Fruit fly (Drosophila melanogaster) whole organism, embryonic: Measurements from ENCODE around the gene CG5973.

Experiments
- BtbVII ChIP-seq: fragments of 200-800 bp; sonication (Bioruptor generic); optimal IDR thresholded peaks from 3 replicates; lab custom pipeline; 2017; ENCODE audit warnings: missing biosample characterization, mild to moderate bottlenecking, missing genetic modification characterization
- CG10209 ChIP-seq: fragments of 200-800 bp; sonication (Bioruptor generic); optimal IDR thresholded peaks from 3 replicates; lab custom pipeline; 2017; ENCODE audit warnings: missing biosample characterization, mild to moderate bottlenecking, missing genetic modification characterization, missing genetic modification reagents
- CG10979 ChIP-seq: fragments of 200-800 bp; sonication (Bioruptor generic); optimal IDR thresholded peaks from 2 replicates; lab custom pipeline; 2018; ENCODE audit warnings: missing biosample characterization, mild to moderate bottlenecking, missing genetic modification characterization, moderate library complexity
- CG11093 ChIP-seq: fragments of 200-800 bp; sonication (Bioruptor generic); IDR thresholded peaks from 3 replicates; pipeline ENCODE4 v1.3.6; 2022; ENCODE audit warnings: missing biosample characterization, missing genetic modification characterization
- CG11560 ChIP-seq: fragments of 200-800 bp; sonication (Bioruptor generic); IDR thresholded peaks from 3 replicates; pipeline ENCODE4 v1.3.6; 2022; ENCODE audit warnings: missing biosample characterization, missing genetic modification characterization
- CG14965 ChIP-seq: fragments of 200-800 bp; sonication (Bioruptor generic); optimal IDR thresholded peaks from 2 replicates; lab custom pipeline; 2016; ENCODE audit warnings: missing biosample characterization, missing genetic modification characterization, borderline replicate concordance
- CG16815 ChIP-seq: fragments of 200-800 bp; sonication (Bioruptor generic); optimal IDR thresholded peaks from 3 replicates; lab custom pipeline; 2017; ENCODE audit warnings: missing biosample characterization, mild to moderate bottlenecking, missing genetic modification characterization
- CG17328 ChIP-seq: fragments of 200-800 bp; sonication (Bioruptor generic); IDR thresholded peaks from 2 replicates; pipeline ENCODE4 v1.3.6; 2022; ENCODE audit warnings: missing biosample characterization, missing genetic modification characterization
- CG17568 ChIP-seq: fragments of 200-800 bp; sonication (Bioruptor generic); optimal IDR thresholded peaks from 2 replicates; lab custom pipeline; 2018; ENCODE audit warnings: missing biosample characterization, mild to moderate bottlenecking, missing genetic modification characterization, moderate library complexity
- CG17802 ChIP-seq: fragments of 200-800 bp; sonication (Bioruptor generic); optimal IDR thresholded peaks from 2 replicates; lab custom pipeline; 2018; ENCODE audit warnings: missing biosample characterization, mild to moderate bottlenecking, missing genetic modification characterization, moderate library complexity
- CG17829 ChIP-seq: fragments of 200-800 bp; optimal IDR thresholded peaks from 2 replicates; lab custom pipeline; 2019; ENCODE audit warnings: missing biosample characterization, mild to moderate bottlenecking, missing genetic modification characterization, moderate library complexity
- CG18476 ChIP-seq: fragments of 200-800 bp; sonication (Bioruptor generic); optimal IDR thresholded peaks from 2 replicates; lab custom pipeline; 2016; ENCODE audit warnings: missing biosample characterization, mild to moderate bottlenecking, missing genetic modification characterization
- CG2116 ChIP-seq: fragments of 200-800 bp; sonication (Bioruptor generic); optimal IDR thresholded peaks from 3 replicates; lab custom pipeline; 2018; ENCODE audit warnings: missing biosample characterization, mild to moderate bottlenecking, missing genetic modification characterization
- CG31388 ChIP-seq: fragments of 200-800 bp; sonication (Bioruptor generic); optimal IDR thresholded peaks from 2 replicates; lab custom pipeline; 2016; ENCODE audit warnings: missing biosample characterization, missing genetic modification characterization
- CG3995 ChIP-seq: fragments of 200-800 bp; sonication (Bioruptor generic); optimal IDR thresholded peaks from 3 replicates; lab custom pipeline; 2016; ENCODE audit warnings: missing biosample characterization, missing genetic modification characterization
- CG4707 ChIP-seq: fragments of 200-800 bp; sonication (Bioruptor generic); optimal IDR thresholded peaks from 2 replicates; lab custom pipeline; 2018; ENCODE audit warnings: missing biosample characterization, mild to moderate bottlenecking, missing genetic modification characterization, moderate library complexity
- CG7271 ChIP-seq: fragments of 200-800 bp; sonication (Bioruptor generic); optimal IDR thresholded peaks from 2 replicates; lab custom pipeline; 2018; ENCODE audit warnings: missing biosample characterization, mild to moderate bottlenecking, missing genetic modification characterization, moderate library complexity
- CG7987 ChIP-seq: fragments of 200-800 bp; sonication (Bioruptor generic); optimal IDR thresholded peaks from 2 replicates; lab custom pipeline; 2018; ENCODE audit warnings: missing biosample characterization, mild to moderate bottlenecking, missing genetic modification characterization, moderate library complexity
- CG8089 ChIP-seq: fragments of 200-800 bp; sonication (Bioruptor generic); optimal IDR thresholded peaks from 3 replicates; lab custom pipeline; 2016; ENCODE audit warnings: missing biosample characterization, missing genetic modification characterization
- CG8924 ChIP-seq: fragments of 200-800 bp; optimal IDR thresholded peaks from 3 replicates; lab custom pipeline; 2019; ENCODE audit warnings: missing biosample characterization, mild to moderate bottlenecking, missing genetic modification characterization, moderate library complexity
- CG9817 ChIP-seq: fragments of 200-800 bp; sonication (Bioruptor generic); optimal IDR thresholded peaks from 2 replicates; lab custom pipeline; 2018; ENCODE audit warnings: missing biosample characterization, mild to moderate bottlenecking, missing genetic modification characterization, moderate library complexity
- Dll ChIP-seq: fragments of 200-800 bp; sonication (Bioruptor generic); IDR thresholded peaks from 4 replicates; pipeline ENCODE4 v1.3.6; 2022; ENCODE audit warnings: missing biosample characterization, missing genetic modification characterization; ENCODE audit not compliant: partially characterized antibody
- Ets65A ChIP-seq: fragments of 200-800 bp; sonication (Bioruptor generic); peaks from one replicate; lab custom pipeline; 2016; ENCODE audit warnings: missing biosample characterization, missing genetic modification characterization
- MESR4 ChIP-seq: fragments of 200-800 bp; sonication (Bioruptor generic); optimal IDR thresholded peaks from 2 replicates; lab custom pipeline; 2018; ENCODE audit warnings: missing biosample characterization, mild to moderate bottlenecking, missing genetic modification characterization, moderate library complexity
- Max ChIP-seq: fragments of 200-800 bp; sonication (Bioruptor generic); optimal IDR thresholded peaks from 2 replicates; lab custom pipeline; 2016; ENCODE audit warnings: missing biosample characterization, mild to moderate bottlenecking, missing genetic modification characterization
- Neu2 ChIP-seq: fragments of 200-800 bp; sonication (Bioruptor generic); optimal IDR thresholded peaks from 3 replicates; lab custom pipeline; 2016; ENCODE audit warnings: missing biosample characterization, missing genetic modification characterization, borderline replicate concordance
- Scr ChIP-seq: fragments of 200-800 bp; sonication (Bioruptor generic); IDR thresholded peaks from 2 replicates; pipeline ENCODE4 v1.3.6; 2022; ENCODE audit warnings: missing biosample characterization, missing genetic modification characterization; ENCODE audit not compliant: partially characterized antibody
- Sox100B ChIP-seq: fragments of 200-800 bp; sonication (Bioruptor generic); optimal IDR thresholded peaks from 3 replicates; lab custom pipeline; 2018; ENCODE audit warnings: missing biosample characterization, mild to moderate bottlenecking, missing genetic modification characterization
- corto ChIP-seq: fragments of 200-800 bp; sonication (Bioruptor generic); optimal IDR thresholded peaks from 2 replicates; lab custom pipeline; 2016; ENCODE audit warnings: missing biosample characterization, mild to moderate bottlenecking, missing genetic modification characterization, moderate library complexity
- croc ChIP-seq: fragments of 200-800 bp; sonication (Bioruptor generic); conservative IDR thresholded peaks from 3 replicates; pipeline ENCODE4 v1.3.6; 2022; ENCODE audit warnings: missing biosample characterization, missing genetic modification characterization
- crp ChIP-seq, 2 experiments: fragments of 200-800 bp; sonication (Bioruptor generic); optimal IDR thresholded peaks; 2 replicates in 1 of 2; 3 replicates in 1 of 2; lab custom pipeline; 2017; ENCODE audit warnings: missing biosample characterization in 2 of 2, missing genetic modification characterization in 2 of 2, mild to moderate bottlenecking in 1 of 2, moderate library complexity in 1 of 2
- dan ChIP-seq: fragments of 200-800 bp; sonication (Bioruptor generic); IDR thresholded peaks from 2 replicates; pipeline ENCODE4 v1.3.6; 2022; ENCODE audit warnings: missing biosample characterization, missing genetic modification characterization
- dmrt11E ChIP-seq: fragments of 200-800 bp; sonication (Bioruptor generic); optimal IDR thresholded peaks from 3 replicates; lab custom pipeline; 2018; ENCODE audit warnings: missing biosample characterization, mild to moderate bottlenecking, missing genetic modification characterization, moderate library complexity
- ems ChIP-seq: fragments of 200-800 bp; sonication (Bioruptor generic); optimal IDR thresholded peaks from 3 replicates; lab custom pipeline; 2016; ENCODE audit warnings: missing biosample characterization, missing genetic modification characterization
- fru ChIP-seq: fragments of >200 bp; optimal IDR thresholded peaks from 2 replicates; lab custom pipeline; 2017
- her ChIP-seq: fragments of 200-800 bp; sonication (Bioruptor generic); optimal IDR thresholded peaks from 2 replicates; lab custom pipeline; 2016; ENCODE audit warnings: missing biosample characterization, missing genetic modification characterization
- hth ChIP-seq: fragments of >200 bp; optimal IDR thresholded peaks from 2 replicates; lab custom pipeline; 2017; ENCODE audit warnings: inconsistent platforms
- inv ChIP-seq: fragments of 200-800 bp; sonication (Bioruptor generic); IDR thresholded peaks from 2 replicates; pipeline ENCODE4 v1.3.6; 2022; ENCODE audit warnings: missing biosample characterization, missing genetic modification characterization; ENCODE audit not compliant: partially characterized antibody
- luna ChIP-seq: fragments of 200-800 bp; sonication (Bioruptor generic); optimal IDR thresholded peaks from 2 replicates; lab custom pipeline; 2016; ENCODE audit warnings: missing biosample characterization, missing genetic modification characterization
- nerfin-1 ChIP-seq: fragments of 200-800 bp; sonication (Bioruptor generic); optimal IDR thresholded peaks from 3 replicates; lab custom pipeline; 2019; ENCODE audit warnings: missing biosample characterization, mild to moderate bottlenecking, missing genetic modification characterization, moderate library complexity
- oc ChIP-seq: fragments of 200-800 bp; sonication (Bioruptor generic); optimal IDR thresholded peaks from 2 replicates; lab custom pipeline; 2018; ENCODE audit warnings: missing biosample characterization, mild to moderate bottlenecking, missing genetic modification characterization, moderate library complexity
- odd ChIP-seq: fragments of 200-800 bp; sonication (Bioruptor generic); optimal IDR thresholded peaks from 2 replicates; lab custom pipeline; 2017; ENCODE audit warnings: missing biosample characterization, mild to moderate bottlenecking, missing genetic modification characterization
- pb ChIP-seq: fragments of 200-800 bp; sonication (Bioruptor generic); optimal IDR thresholded peaks from 3 replicates; lab custom pipeline; 2016; ENCODE audit warnings: missing biosample characterization, missing genetic modification characterization
- repo ChIP-seq: fragments of 200-800 bp; sonication (Bioruptor generic); optimal IDR thresholded peaks from 2 replicates; lab custom pipeline; 2016; ENCODE audit warnings: missing biosample characterization, missing genetic modification characterization
- ro ChIP-seq: fragments of 200-800 bp; sonication (Bioruptor generic); IDR thresholded peaks from 2 replicates; pipeline ENCODE4 v1.3.6; 2022; ENCODE audit warnings: missing biosample characterization, missing genetic modification characterization
- scrt ChIP-seq: fragments of 200-800 bp; sonication (Bioruptor generic); optimal IDR thresholded peaks from 2 replicates; lab custom pipeline; 2018; ENCODE audit warnings: missing biosample characterization, mild to moderate bottlenecking, missing genetic modification characterization, moderate library complexity
- seq ChIP-seq: fragments of 200-800 bp; sonication (Bioruptor generic); IDR thresholded peaks from 2 replicates; pipeline ENCODE4 v1.3.6; 2022; ENCODE audit warnings: missing biosample characterization, missing genetic modification characterization
- ssp ChIP-seq: fragments of 200-800 bp; sonication (Bioruptor generic); IDR thresholded peaks from 2 replicates; pipeline ENCODE4 v1.3.6; 2022; ENCODE audit warnings: missing biosample characterization, missing genetic modification characterization

The CG5973 gene

DNA sequence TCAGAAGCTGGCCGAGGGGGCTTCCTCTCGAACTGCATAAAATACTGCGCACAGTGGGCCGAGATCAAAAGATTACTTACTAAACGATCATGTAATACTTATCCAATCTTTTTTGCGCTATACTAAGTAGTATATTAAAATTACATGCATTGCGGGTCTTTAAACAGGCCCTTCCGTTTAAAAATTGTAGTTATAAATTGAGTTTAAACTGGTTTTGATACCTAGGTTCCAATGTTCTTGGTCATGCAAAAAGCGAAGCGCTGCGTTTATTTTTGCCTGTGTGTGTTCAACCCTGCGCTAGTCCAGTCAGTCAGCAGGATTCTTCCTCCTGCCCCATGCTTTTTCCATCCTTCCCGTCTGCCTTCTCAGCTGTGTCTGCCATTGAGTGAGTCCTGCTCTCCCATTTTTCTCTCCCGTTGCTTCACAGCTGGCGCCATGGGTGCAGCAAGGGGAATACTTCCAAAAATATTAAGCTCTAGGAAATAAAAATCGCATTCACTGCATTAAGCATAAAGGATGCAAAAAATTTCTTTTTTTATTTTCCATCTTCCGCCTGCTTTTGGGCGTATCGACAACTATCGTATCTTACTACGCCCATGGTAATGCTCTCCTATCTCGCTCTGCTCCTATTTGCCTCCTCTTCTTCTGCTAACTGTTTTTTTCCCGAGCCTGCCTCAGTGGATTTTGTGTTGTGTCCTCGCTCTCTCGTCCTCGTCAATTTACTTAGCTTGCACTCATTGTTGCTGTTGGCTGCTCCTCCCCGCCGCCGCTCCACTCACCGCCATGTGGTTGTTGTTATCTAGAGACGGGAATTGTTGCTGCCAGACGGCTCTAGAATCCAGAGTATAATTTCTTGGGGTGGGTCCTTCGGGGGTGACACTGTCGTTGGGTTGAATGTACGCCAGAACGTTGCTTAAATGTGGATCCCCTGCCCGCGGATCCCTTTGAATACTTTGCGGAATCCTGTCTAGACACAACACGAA lies 16.7 kb upstream of the CG5973 start (continued):
- TF ChIP-seq BtbVII (GFP tag; lab: Kevin White, UChicago) (peak; percentile 32), Ets65A (peak; percentile 91), CG14965 (GFP tag; lab: Kevin White, UChicago) (no peak), CG17829 (tag; lab: Kevin White, UChicago) (no peak), CG17802 (tag; lab: Kevin White, UChicago) (no peak), CG16815 (GFP tag; lab: Kevin White, UChicago) (no peak), CG10979 (tag; lab: Kevin White, UChicago) (peak; percentile 44), odd (GFP tag; lab: Kevin White, UChicago) (no peak), oc (tag; lab: Kevin White, UChicago) (no peak), ssp (GFP tag; lab: Robert Waterston, UW) (no peak), dmrt11E (peak; percentile 22), CG11560 (tag; lab: Robert Waterston, UW) (peak; percentile 43; the same call in 1 of the 3 replicates), CG9817 (tag; lab: Kevin White, UChicago) (peak; percentile 50), CG8089 (GFP tag; lab: Kevin White, UChicago) (peak; percentile 42), CG17328 (GFP tag; lab: Robert Waterston, UW) (peak; percentile 59), CG8924 (peak; percentile 52), hth (lab: Kevin White, UChicago) (no peak), crp (GFP tag; optimal IDR thresholded peaks at IDR 0.05; lab: Kevin White, UChicago) (peak in 1 of 2 experiments; percentile 24), CG2116 (GFP tag; lab: Kevin White, UChicago) (peak; percentile 7), seq (no peak), corto (GFP tag; lab: Kevin White, UChicago) (peak; percentile 86), CG31388 (GFP tag; lab: Kevin White, UChicago) (no peak), croc (GFP tag; lab: Robert Waterston, UW) (0 out of 3 replicates have a peak, but pooled peaks have one; percentile 17), fru (no peak), pb (GFP tag; lab: Kevin White, UChicago) (peak; percentile 28), CG4707 (no peak), Scr (GFP tag; lab: Robert Waterston, UW) (no peak), CG11093 (GFP tag; lab: Robert Waterston, UW) (no peak), repo (peak; percentile 39), CG7987 (no peak), Neu2 (no peak), her (peak; percentile 72), inv (GFP tag; lab: Robert Waterston, UW) (no peak), CG18476 (no peak), scrt (GFP tag; lab: Kevin White, UChicago) (peak; percentile 73), MESR4 (GFP tag; lab: Kevin White, UChicago) (no peak), nerfin-1 (tag; lab: Kevin White, UChicago) (no peak), CG10209 (GFP tag; lab: Kevin White, UChicago) (peak; percentile 52), Dll (GFP tag; lab: Robert Waterston, UW) (no peak), dan (no peak), Sox100B (GFP tag; lab: Kevin White, UChicago) (no peak), Max (GFP tag; lab: Kevin White, UChicago) (no peak), luna (peak; percentile 52), CG17568 (GFP tag; lab: Kevin White, UChicago) (no peak), CG3995 (peak; percentile 12), ro (GFP tag; lab: Robert Waterston, UW) (no peak), CG7271 (tag; lab: Kevin White, UChicago) (no peak), ems (GFP tag; lab: Kevin White, UChicago) (peak; percentile 64)
